Worm (Caenorhabditis elegans): ENCODE results near the gene pqn-42.

Gene pqn-42

ce11 chrII:2450990-2451389 is 7.8 kb downstream of the pqn-42 start (continued):
- TF ChIP-seq cebp-1 (GFP tag; IDR thresholded peaks at IDR 0.05), result peak; percentile 79
- peak; percentile 59 for TF ChIP-seq cebp-1 (tag; optimal IDR thresholded peaks at IDR 0.05)

DNA sequence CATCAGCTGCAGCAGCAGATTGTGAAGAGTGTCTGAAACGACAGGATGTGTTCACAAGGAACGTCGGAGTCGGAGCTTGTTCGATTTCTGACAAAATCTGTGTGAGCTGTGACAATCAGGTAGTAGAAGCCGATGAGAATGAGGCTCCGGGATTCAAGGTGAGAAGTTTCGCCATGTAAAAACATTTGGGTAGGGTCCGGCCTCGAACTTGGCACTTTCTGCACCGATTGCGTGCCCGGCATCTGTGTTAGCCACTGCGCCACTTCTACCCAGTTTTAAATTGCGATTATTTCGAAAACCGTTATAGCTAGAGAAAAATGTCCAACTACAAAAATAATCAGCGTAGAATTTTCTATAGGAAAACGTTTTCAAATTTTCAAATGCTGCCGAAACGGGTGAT is 12.1 kb downstream of the pqn-42 start:
- TF ChIP-seq zim-3 (tag; optimal IDR thresholded peaks at IDR 0.05) (no peak), Y56A3A.18 (GFP tag; IDR thresholded peaks at IDR 0.05) (no peak), let-607 (tag; optimal IDR thresholded peaks at IDR 0.05) (no peak), rpc-1 (optimal IDR thresholded peaks at IDR 0.05) (no peak), rpc-1 (tag; optimal IDR thresholded peaks at IDR 0.05) (no peak), fkh-3 (tag; optimal IDR thresholded peaks at IDR 0.05) (no peak), snpc-1.1 (tag; optimal IDR thresholded peaks at IDR 0.05; ENCODE audit: insufficient read depth) (no peak), attf-3 (GFP tag; conservative IDR thresholded peaks at IDR 0.05) (no peak), C06A6.2 (GFP tag; conservative IDR thresholded peaks at IDR 0.05) (no peak)

- TF ChIP-seq zfh-2 (GFP tag; conservative IDR thresholded peaks at IDR 0.05) (peak; percentile 55; the same call in 1 of the 2 replicates), ztf-26 (tag; optimal IDR thresholded peaks at IDR 0.05) (no peak)
Observed at ce11 chrII:2445164-2445563, 13.6 kb downstream of the pqn-42 start.

DNA sequence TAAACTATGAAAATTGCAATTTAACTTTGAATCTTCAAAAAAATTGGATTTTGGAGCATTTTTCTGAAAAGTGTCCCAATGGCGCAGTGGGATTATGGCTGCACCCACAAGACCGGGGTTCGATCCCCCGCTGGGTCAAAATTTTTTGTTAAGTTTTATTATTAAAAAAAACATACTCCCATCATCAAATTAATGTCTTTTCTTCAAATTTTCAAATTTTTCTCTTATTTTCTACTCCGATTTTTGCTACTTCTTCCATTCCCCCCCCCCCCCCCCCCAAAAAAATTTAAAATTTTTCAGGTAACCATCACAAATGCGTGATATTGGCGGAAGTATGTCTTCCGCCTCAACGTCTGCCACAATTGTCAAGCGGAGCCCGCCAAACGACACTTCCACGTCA is 15.8 kb downstream of the pqn-42 start, which contains the start of gene vab-19:
Gene vab-19, plus strand, starts transcription at position 301 of the 400 bp plus-strand sequence.
- TF ChIP-seq lin-54 (GFP tag; optimal IDR thresholded peaks at IDR 0.05) (no peak), F39B2.1 (GFP tag; IDR thresholded peaks at IDR 0.05) (no peak), snpc-1.1 (tag; optimal IDR thresholded peaks at IDR 0.05; ENCODE audit: insufficient read depth) (no peak), hmg-20 (GFP tag; IDR thresholded peaks at IDR 0.05) (no peak), T26A5.8 (tag; optimal IDR thresholded peaks at IDR 0.05) (no peak), lin-26 (GFP tag; IDR thresholded peaks at IDR 0.05) (no peak), nhr-27 (tag; optimal IDR thresholded peaks at IDR 0.05) (no peak), aptf-3 (GFP tag; IDR thresholded peaks at IDR 0.05) (no peak), ceh-40 (GFP tag; IDR thresholded peaks at IDR 0.05) (no peak), ztf-3 (GFP tag; optimal IDR thresholded peaks at IDR 0.05) (no peak)

DNA sequence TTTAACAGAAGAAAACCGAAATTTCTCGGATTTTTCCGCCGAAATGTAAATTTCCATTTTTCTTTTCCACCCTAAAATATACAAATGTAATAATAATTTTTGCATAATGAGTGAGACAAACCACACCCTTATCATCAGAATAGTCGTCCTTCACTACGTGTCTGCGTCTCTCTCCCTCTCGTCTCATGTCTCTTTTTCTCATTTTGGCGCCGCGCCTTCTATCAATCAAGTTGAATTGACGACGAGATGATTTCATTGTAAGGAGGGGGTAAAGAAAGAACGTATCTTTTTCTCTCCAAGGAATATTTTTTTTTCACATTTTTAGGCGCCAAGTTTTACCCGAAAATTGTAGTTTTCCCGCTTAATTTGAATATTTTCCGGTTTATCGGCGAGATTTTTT is 16.5 kb downstream of the pqn-42 start:
- peak; percentile 30 for TF ChIP-seq nhr-80 (tag; optimal IDR thresholded peaks at IDR 0.05)
- TF ChIP-seq tlf-1 (GFP tag; optimal IDR thresholded peaks at IDR 0.05), result no peak

- TF ChIP-seq hmg-1.2 (GFP tag; IDR thresholded peaks at IDR 0.05) (peak; percentile 51), madf-3 (GFP tag; IDR thresholded peaks at IDR 0.05) (no peak)
Observed at ce11 chrII:2440312-2440711, 18.5 kb downstream of the pqn-42 start.

DNA sequence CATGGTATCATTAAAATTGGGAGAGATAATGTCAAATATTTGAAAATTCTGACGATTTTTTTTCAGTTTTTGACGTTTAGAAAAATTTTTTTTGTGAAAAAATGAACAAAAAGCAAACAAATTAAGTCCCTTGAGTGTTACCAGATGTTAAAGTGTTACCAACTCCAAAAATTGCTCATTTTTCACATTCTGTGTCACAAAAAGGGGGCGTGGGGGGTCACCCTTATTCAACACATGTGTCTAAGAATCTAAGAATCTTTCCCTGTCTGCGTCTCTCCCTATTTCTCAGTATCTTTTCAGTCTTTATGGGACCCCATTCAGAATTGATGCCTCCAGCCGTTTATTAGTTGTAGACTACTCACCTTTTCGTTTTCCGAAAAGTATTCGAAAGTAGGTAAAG is 19.8 kb downstream of the pqn-42 start:
- no peak for TF ChIP-seq mcd-1 (GFP tag; IDR thresholded peaks at IDR 0.05)
- no peak for TF ChIP-seq K12H6.12 (tag; optimal IDR thresholded peaks at IDR 0.05)
- TF ChIP-seq egl-44 (GFP tag; IDR thresholded peaks at IDR 0.05), result no peak
- no peak for TF ChIP-seq T07F8.4 (tag; optimal IDR thresholded peaks at IDR 0.05)
- no peak for TF ChIP-seq lin-40 (tag; optimal IDR thresholded peaks at IDR 0.05)
- TF ChIP-seq D2030.7 (GFP tag; IDR thresholded peaks at IDR 0.05), result no peak
- no peak for TF ChIP-seq rpc-1 (optimal IDR thresholded peaks at IDR 0.05)
- no peak for TF ChIP-seq rpc-1 (tag; optimal IDR thresholded peaks at IDR 0.05)
- no peak for TF ChIP-seq somi-1 (GFP tag; optimal IDR thresholded peaks at IDR 0.05)
- TF ChIP-seq hrde-1 (tag; optimal IDR thresholded peaks at IDR 0.05; ENCODE audit: borderline replicate concordance), result no peak
- TF ChIP-seq ceh-79 (tag; optimal IDR thresholded peaks at IDR 0.05), result no peak
- TF ChIP-seq B0336.3 (GFP tag; IDR thresholded peaks at IDR 0.05), result no peak
- TF ChIP-seq aptf-2 (GFP tag; conservative IDR thresholded peaks at IDR 0.05), result no peak
- no peak for TF ChIP-seq pbrm-1 (GFP tag; IDR thresholded peaks at IDR 0.05)
- no peak for TF ChIP-seq F49E8.2 (tag; optimal IDR thresholded peaks at IDR 0.05; ENCODE audit: insufficient read depth)
- TF ChIP-seq Y95B8A.8 (GFP tag; IDR thresholded peaks at IDR 0.05), result no peak
- TF ChIP-seq xnd-1 (tag; optimal IDR thresholded peaks at IDR 0.05), result no peak

All from whole organism, young adult.